Fruit fly (Drosophila melanogaster) whole organism, wandering third instar larva: ENCODE data around the gene CG9515.

ENCODE experiments used
- Abd-B ChIP-seq: fragments of >200 bp; optimal IDR thresholded peaks from 2 replicates; lab custom pipeline; 2017; ENCODE audit warnings: missing biosample characterization, missing genetic modification characterization
- CG32264 ChIP-seq: fragments of 200-800 bp; sonication (Bioruptor generic); optimal IDR thresholded peaks from 2 replicates; lab custom pipeline; 2016; ENCODE audit warnings: missing biosample characterization, missing genetic modification characterization
- CG9705 ChIP-seq: fragments of 200-800 bp; sonication (Bioruptor generic); optimal IDR thresholded peaks from 2 replicates; lab custom pipeline; 2018; ENCODE audit warnings: missing biosample characterization, mild to moderate bottlenecking, missing genetic modification characterization
- CrebA ChIP-seq: fragments of 200-800 bp; sonication (Bioruptor generic); optimal IDR thresholded peaks from 2 replicates; lab custom pipeline; 2016; ENCODE audit warnings: missing biosample characterization, mild to moderate bottlenecking, missing genetic modification characterization, borderline replicate concordance
- Dfd ChIP-seq: fragments of >200 bp; optimal IDR thresholded peaks from 2 replicates; lab custom pipeline; 2017; ENCODE audit warnings: missing biosample characterization, missing genetic modification characterization
- Dif ChIP-seq: fragments of 200-275, 200-300 bp; sonication (Bioruptor generic); optimal IDR thresholded peaks from 2 replicates; lab custom pipeline; 2018; ENCODE audit warnings: missing biosample characterization, missing genetic modification characterization; ENCODE audit not compliant: partially characterized antibody
- GATAd ChIP-seq: sonication (Bioruptor generic); optimal IDR thresholded peaks from 2 replicates; lab custom pipeline; 2016; ENCODE audit warnings: missing biosample characterization, missing genetic modification characterization
- HLH106 ChIP-seq: fragments of 200-800 bp; optimal IDR thresholded peaks from 3 replicates; lab custom pipeline; 2019; ENCODE audit warnings: missing biosample characterization, mild to moderate bottlenecking, missing genetic modification characterization, moderate library complexity
- Hnf4 ChIP-seq: fragments of 200-800 bp; sonication (Bioruptor generic); optimal IDR thresholded peaks from 2 replicates; lab custom pipeline; 2016; ENCODE audit warnings: missing biosample characterization, mild to moderate bottlenecking, missing genetic modification characterization
- Hr78 ChIP-seq: fragments of >200 bp; optimal IDR thresholded peaks from 2 replicates; lab custom pipeline; 2017; ENCODE audit warnings: missing biosample characterization, missing genetic modification characterization
- Hr83 ChIP-seq: fragments of 200-300 bp; sonication (Bioruptor generic); optimal IDR thresholded peaks from 2 replicates; lab custom pipeline; 2016; ENCODE audit warnings: missing biosample characterization, mild to moderate bottlenecking, missing genetic modification characterization, moderate library complexity; ENCODE audit not compliant: poor library complexity, severe bottlenecking
- Jra ChIP-seq: sonication (Bioruptor generic); optimal IDR thresholded peaks from 2 replicates; lab custom pipeline; 2016; ENCODE audit warnings: missing biosample characterization, missing genetic modification characterization
- Mio ChIP-seq: sonication (Bioruptor generic); optimal IDR thresholded peaks from 2 replicates; lab custom pipeline; 2016; ENCODE audit warnings: missing biosample characterization, missing genetic modification characterization
- Myc ChIP-seq: fragments of >200 bp; optimal IDR thresholded peaks from 2 replicates; lab custom pipeline; 2017
- N ChIP-seq: fragments of >200 bp; optimal IDR thresholded peaks from 2 replicates; lab custom pipeline; 2018; ENCODE audit warnings: missing biosample characterization, missing external identifiers, missing genetic modification characterization
- OdsH ChIP-seq: fragments of 200-800 bp; sonication (Bioruptor generic); optimal IDR thresholded peaks from 2 replicates; lab custom pipeline; 2016; ENCODE audit warnings: missing biosample characterization, mild to moderate bottlenecking, missing genetic modification characterization
- Rel ChIP-seq, 2 experiments: fragments of 200-800 bp; sonication (Bioruptor generic) in 1 of 2; optimal IDR thresholded peaks; 2 replicates in 1 of 2; 3 replicates in 1 of 2; lab custom pipeline; 2016 to 2019; ENCODE audit warnings: mild to moderate bottlenecking in 2 of 2, missing biosample characterization in 2 of 2, missing genetic modification characterization in 2 of 2, moderate library complexity in 1 of 2
- Sp1 ChIP-seq: fragments of 200-800 bp; sonication (Bioruptor generic); optimal IDR thresholded peaks from 3 replicates; lab custom pipeline; 2019; ENCODE audit warnings: missing biosample characterization, mild to moderate bottlenecking, missing genetic modification characterization, moderate library complexity
- Vsx2 ChIP-seq: fragments of 200-300, 225-300 bp; sonication (Bioruptor generic); optimal IDR thresholded peaks from 2 replicates; lab custom pipeline; 2018; ENCODE audit warnings: missing biosample characterization, missing genetic modification characterization; ENCODE audit not compliant: partially characterized antibody
- br ChIP-seq: fragments of 200-800 bp; sonication (Bioruptor generic); optimal IDR thresholded peaks from 2 replicates; lab custom pipeline; 2016; ENCODE audit warnings: missing biosample characterization, missing genetic modification characterization
- brk ChIP-seq: fragments of 200-800 bp; sonication (Bioruptor generic); optimal IDR thresholded peaks from 2 replicates; lab custom pipeline; 2016; ENCODE audit warnings: missing biosample characterization, mild to moderate bottlenecking, missing genetic modification characterization
- dl ChIP-seq, 2 experiments: fragments of 175-275, 200-275 bp in 1 of 2; fragments of 200-275 bp in 1 of 2; sonication (Bioruptor generic); optimal IDR thresholded peaks; lab custom pipeline; 2018; ENCODE audit warnings: mild to moderate bottlenecking in 2 of 2, missing biosample characterization in 2 of 2, missing genetic modification characterization in 2 of 2, moderate library complexity in 2 of 2; ENCODE audit not compliant: partially characterized antibody in 2 of 2, insufficient read depth in 1 of 2
- dmrt93B ChIP-seq: fragments of 200-800 bp; sonication (Bioruptor generic); optimal IDR thresholded peaks from 2 replicates; lab custom pipeline; 2018; ENCODE audit warnings: missing biosample characterization, mild to moderate bottlenecking, missing genetic modification characterization
- dsf ChIP-seq: sonication (Bioruptor generic); optimal IDR thresholded peaks from 2 replicates; lab custom pipeline; 2016; ENCODE audit warnings: missing biosample characterization, missing genetic modification characterization, borderline replicate concordance
- ey ChIP-seq: fragments of 200-800 bp; sonication (Bioruptor generic); optimal IDR thresholded peaks from 2 replicates; lab custom pipeline; 2016; ENCODE audit warnings: missing biosample characterization, missing genetic modification characterization
- foxo ChIP-seq, 2 experiments: fragments of 200-800 bp; sonication (Bioruptor generic); optimal IDR thresholded peaks; 2 replicates in 1 of 2; 3 replicates in 1 of 2; lab custom pipeline; 2016 to 2017; ENCODE audit warnings: missing biosample characterization in 2 of 2, missing genetic modification characterization in 2 of 2
- fru ChIP-seq: fragments of 200-800 bp; sonication (Bioruptor generic); optimal IDR thresholded peaks from 3 replicates; lab custom pipeline; 2016; ENCODE audit warnings: missing biosample characterization, mild to moderate bottlenecking, missing genetic modification characterization
- h ChIP-seq: fragments of 200-800 bp; sonication (Bioruptor generic); optimal IDR thresholded peaks from 3 replicates; lab custom pipeline; 2016; ENCODE audit warnings: missing biosample characterization, mild to moderate bottlenecking, missing genetic modification characterization
- jim ChIP-seq: fragments of 175-275, 200-325 bp; sonication (Bioruptor generic); optimal IDR thresholded peaks from 2 replicates; lab custom pipeline; 2016; ENCODE audit warnings: missing biosample characterization, mild to moderate bottlenecking, missing genetic modification characterization
- lola ChIP-seq: fragments of >200 bp; optimal IDR thresholded peaks from 2 replicates; lab custom pipeline; 2017; ENCODE audit warnings: missing biosample characterization, missing genetic modification characterization
- pan ChIP-seq: fragments of >200 bp; optimal IDR thresholded peaks from 2 replicates; lab custom pipeline; 2017
- psq ChIP-seq: fragments of 200-800 bp; sonication (Bioruptor generic); optimal IDR thresholded peaks from 3 replicates; lab custom pipeline; 2017; ENCODE audit warnings: missing biosample characterization, mild to moderate bottlenecking, missing genetic modification characterization, moderate library complexity
- rgr ChIP-seq: fragments of 200-800 bp; sonication (Bioruptor generic); optimal IDR thresholded peaks from 3 replicates; lab custom pipeline; 2016; ENCODE audit warnings: missing biosample characterization, mild to moderate bottlenecking, missing genetic modification characterization
- sage ChIP-seq: fragments of 200-800 bp; sonication (Bioruptor generic); optimal IDR thresholded peaks from 2 replicates; lab custom pipeline; 2016; ENCODE audit warnings: missing biosample characterization, mild to moderate bottlenecking, missing genetic modification characterization
- sv ChIP-seq: fragments of 200-800 bp; sonication (Bioruptor generic); optimal IDR thresholded peaks from 3 replicates; lab custom pipeline; 2016; ENCODE audit warnings: missing biosample characterization, missing genetic modification characterization
- tai ChIP-seq: sonication (Bioruptor generic); optimal IDR thresholded peaks from 2 replicates; lab custom pipeline; 2016; ENCODE audit warnings: missing biosample characterization, missing genetic modification characterization
- usp ChIP-seq: fragments of >200 bp; optimal IDR thresholded peaks from 2 replicates; lab custom pipeline; 2017; ENCODE audit warnings: missing biosample characterization, missing genetic modification characterization
- woc ChIP-seq: sonication (Bioruptor generic); optimal IDR thresholded peaks from 2 replicates; lab custom pipeline; 2016; ENCODE audit warnings: missing biosample characterization, mild to moderate bottlenecking, missing genetic modification characterization

The CG9515 gene

DNA sequence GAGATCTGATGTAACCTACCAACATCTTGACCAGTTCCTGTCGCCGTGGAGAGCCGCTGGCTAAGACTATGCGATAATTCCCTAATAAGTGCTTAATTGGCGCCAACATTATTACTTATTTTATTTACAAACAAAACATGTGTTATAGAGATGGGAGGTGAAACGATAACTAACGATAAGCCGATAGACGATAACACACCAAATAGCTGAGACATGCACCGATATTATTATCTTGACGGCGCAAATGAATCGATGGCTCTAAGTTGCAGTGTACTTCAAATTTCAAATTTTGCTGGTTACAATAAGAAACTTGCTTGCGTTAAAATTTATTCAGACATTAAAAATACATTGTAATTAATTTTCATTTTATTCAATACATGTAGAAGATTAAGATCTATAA, at the start of gene CG9515:
Gene CG9515 (minus strand): TSS at position 148 of the 400 bp plus-strand sequence.
- peak; percentile 1 for TF ChIP-seq Hnf4 (GFP tag; lab: Kevin White, UChicago)
- TF ChIP-seq Dif, result no peak
- TF ChIP-seq CrebA (GFP tag; lab: Kevin White, UChicago), result no peak
- no peak for TF ChIP-seq h (GFP tag; lab: Kevin White, UChicago)
- TF ChIP-seq rgr (GFP tag; lab: Kevin White, UChicago), result no peak
- TF ChIP-seq lola, result no peak
- TF ChIP-seq Hr83 (GFP tag; lab: Kevin White, UChicago), result no peak
- TF ChIP-seq Mio (GFP tag; lab: Kevin White, UChicago), result no peak
- no peak for TF ChIP-seq dl (GFP tag; optimal IDR thresholded peaks at IDR 0.05; lab: Kevin White, UChicago; ENCODE audit: insufficient read depth in 1 of 2, partially characterized antibody in 2 of 2)
- no peak for TF ChIP-seq dmrt93B (GFP tag; lab: Kevin White, UChicago)
- TF ChIP-seq brk (GFP tag; lab: Kevin White, UChicago), result peak; percentile 61
- TF ChIP-seq Myc (lab: Kevin White, UChicago), result no peak
- no peak for TF ChIP-seq woc (GFP tag; lab: Kevin White, UChicago)
- TF ChIP-seq Vsx2 (GFP tag; lab: Kevin White, UChicago), result no peak
- TF ChIP-seq GATAd (GFP tag; lab: Kevin White, UChicago), result no peak
- TF ChIP-seq N (GFP tag; lab: Kevin White, UChicago), result no peak
- TF ChIP-seq Jra (GFP tag; lab: Kevin White, UChicago), result no peak
- TF ChIP-seq Sp1, result no peak
- TF ChIP-seq Dfd, result no peak
- TF ChIP-seq sage (GFP tag; lab: Kevin White, UChicago), result peak; percentile 15
- no peak for TF ChIP-seq Rel (GFP tag; optimal IDR thresholded peaks at IDR 0.05; lab: Kevin White, UChicago)
- TF ChIP-seq Rel (tag; optimal IDR thresholded peaks at IDR 0.05; lab: Kevin White, UChicago), result peak; percentile 7
- TF ChIP-seq psq (GFP tag; lab: Kevin White, UChicago), result no peak
- TF ChIP-seq HLH106, result no peak
- TF ChIP-seq pan (lab: Kevin White, UChicago), result no peak
- no peak for TF ChIP-seq sv (GFP tag; lab: Kevin White, UChicago)
- TF ChIP-seq usp (GFP tag; lab: Kevin White, UChicago), result no peak
- TF ChIP-seq ey, result no peak
- no peak for TF ChIP-seq dsf (GFP tag; lab: Kevin White, UChicago)
- no peak for TF ChIP-seq jim (GFP tag; lab: Kevin White, UChicago)
- TF ChIP-seq CG32264, result no peak

DNA sequence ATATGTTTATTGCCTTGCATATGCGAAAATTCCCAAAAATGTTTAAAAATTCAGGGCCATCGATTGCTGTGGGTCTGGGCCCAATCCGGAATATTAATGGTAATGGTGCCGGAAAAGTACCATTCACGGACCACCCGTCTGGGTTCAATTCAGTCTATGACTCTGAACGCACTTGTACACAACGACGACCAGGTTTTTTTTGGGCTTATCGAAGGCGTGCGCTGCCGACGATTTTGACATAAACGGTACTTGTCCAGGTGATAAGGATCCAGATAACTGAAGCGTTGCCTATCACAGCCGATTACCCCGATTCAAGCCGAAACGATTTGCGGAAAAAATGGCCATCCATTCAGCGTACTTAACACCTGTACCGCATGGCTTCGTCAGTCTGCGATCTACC, 48.5 kb upstream of the CG9515 start, which contains the start of gene CG9555:
Gene CG9555 (plus strand): TSS at position 153 of the 400 bp plus-strand sequence.
- peak; percentile 92 for TF ChIP-seq h (GFP tag; lab: Kevin White, UChicago)
- no peak for TF ChIP-seq Rel (GFP tag; optimal IDR thresholded peaks at IDR 0.05; lab: Kevin White, UChicago)
- TF ChIP-seq Rel (tag; optimal IDR thresholded peaks at IDR 0.05; lab: Kevin White, UChicago), result peak; percentile 86
- TF ChIP-seq HLH106, result no peak

DNA sequence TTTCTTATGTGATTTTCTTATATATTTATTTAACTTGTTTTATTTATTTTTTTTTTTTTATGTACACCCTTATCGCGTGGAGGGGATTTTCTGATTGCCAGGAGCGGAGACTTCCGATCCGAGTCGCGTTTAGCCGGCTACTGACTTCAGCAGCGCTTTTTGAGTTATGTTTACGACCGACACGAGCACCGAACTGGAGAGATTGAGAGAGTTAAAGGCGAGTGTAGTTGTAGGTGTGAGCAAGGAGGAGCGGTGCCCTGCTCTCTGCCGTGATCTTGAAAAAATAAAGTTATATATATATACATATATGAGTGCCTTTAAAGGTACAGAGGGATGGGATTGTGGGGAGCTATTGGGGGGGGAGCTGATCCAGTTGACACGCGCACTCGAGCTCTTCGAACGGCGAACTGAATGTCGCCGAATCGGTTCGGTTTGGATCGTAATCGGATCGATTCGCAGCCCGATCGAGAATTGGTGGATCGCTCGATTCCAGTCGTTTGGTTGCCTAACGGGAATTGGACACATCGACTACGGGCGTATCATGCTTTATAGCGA, 46.1 kb upstream of the CG9515 start, which contains the start of gene rost:
Gene rost (minus strand): TSS at position 503 of the 555 bp plus-strand sequence.
- TF ChIP-seq Sp1 (peak; percentile 32), sv (GFP tag; lab: Kevin White, UChicago) (no peak), Dif (peak; percentile 67), h (GFP tag; lab: Kevin White, UChicago) (peak; percentile 63), Mio (GFP tag; lab: Kevin White, UChicago) (no peak), sage (GFP tag; lab: Kevin White, UChicago) (no peak), Hr83 (GFP tag; lab: Kevin White, UChicago) (no peak), Jra (GFP tag; lab: Kevin White, UChicago) (no peak), CG9705 (GFP tag; lab: Kevin White, UChicago) (no peak), Myc (lab: Kevin White, UChicago) (no peak), br (GFP tag; lab: Kevin White, UChicago) (no peak), fru (GFP tag; lab: Kevin White, UChicago) (peak; percentile 26), CrebA (GFP tag; lab: Kevin White, UChicago) (peak; percentile 56), rgr (GFP tag; lab: Kevin White, UChicago) (peak; percentile 8), Hnf4 (GFP tag; lab: Kevin White, UChicago) (peak; percentile 44), lola (no peak), dmrt93B (GFP tag; lab: Kevin White, UChicago) (no peak), Dfd (no peak), woc (GFP tag; lab: Kevin White, UChicago) (no peak), usp (GFP tag; lab: Kevin White, UChicago) (no peak), Hr78 (GFP tag; lab: Kevin White, UChicago) (no peak), HLH106 (peak; percentile 1), GATAd (GFP tag; lab: Kevin White, UChicago) (no peak), foxo (GFP tag; optimal IDR thresholded peaks at IDR 0.05; lab: Kevin White, UChicago) (no peak), ey (no peak), dsf (GFP tag; lab: Kevin White, UChicago) (no peak), jim (GFP tag; lab: Kevin White, UChicago) (peak; percentile 55), dl (GFP tag; optimal IDR thresholded peaks at IDR 0.05; lab: Kevin White, UChicago; ENCODE audit: insufficient read depth in 1 of 2, partially characterized antibody in 2 of 2) (peak in 1 of 2 experiments; percentile 68), N (GFP tag; lab: Kevin White, UChicago) (no peak), CG32264 (no peak), psq (GFP tag; lab: Kevin White, UChicago) (no peak), tai (GFP tag; lab: Kevin White, UChicago) (no peak), Rel (GFP tag; optimal IDR thresholded peaks at IDR 0.05; lab: Kevin White, UChicago) (no peak), Rel (tag; optimal IDR thresholded peaks at IDR 0.05; lab: Kevin White, UChicago) (peak; percentile 88), OdsH (GFP tag; lab: Kevin White, UChicago) (no peak), Abd-B (no peak), pan (lab: Kevin White, UChicago) (no peak), Vsx2 (GFP tag; lab: Kevin White, UChicago) (peak; percentile 25), brk (GFP tag; lab: Kevin White, UChicago) (no peak)
